Fruit fly (Drosophila melanogaster) S2 (cell line): Measurements from ENCODE around the gene CG42813.

Experiments
- CG8478 ChIP-seq: fragments of >200 bp; optimal IDR thresholded peaks from 2 replicates; lab custom pipeline; 2018
- CTCF ChIP-seq, 2 experiments: fragments of >200 bp; optimal IDR thresholded peaks; 2 replicates each; lab custom pipeline; 2018

- TF ChIP-seq CTCF (optimal IDR thresholded peaks at IDR 0.05; lab: Kevin White, UChicago) = no peak
- TF ChIP-seq CG8478 (lab: Kevin White, UChicago) = no peak
Observed at dm6 chr3R:27229368-27229767, 1.0 kb upstream of the CG42813 start, which contains the start of gene CG42814.
